Worm (Caenorhabditis elegans) whole organism, mixed stage, embryonic: ENCODE data around the gene F08D12.7.

Experiments used
- M03D4.4 ChIP-seq: sonication (generic microtip); optimal IDR thresholded peaks from 2 replicates; lab custom pipeline; 2017; ENCODE audit warnings: mild to moderate bottlenecking, missing genetic modification characterization, missing compliant biosample characterization
- bed-3 ChIP-seq: fragments of 200-800 bp; sonication (Bioruptor generic); optimal IDR thresholded peaks from 3 replicates; lab custom pipeline; 2018; ENCODE audit warnings: mild to moderate bottlenecking, missing genetic modification characterization, moderate library complexity, missing compliant biosample characterization
- ceh-39 ChIP-seq: fragments of 150-350 bp; optimal IDR thresholded peaks from 2 replicates; lab custom pipeline; 2014; ENCODE audit warnings: missing biosample characterization, missing genetic modification characterization
- ceh-43 ChIP-seq: fragments of 200-800 bp; sonication (Bioruptor generic); optimal IDR thresholded peaks from 2 replicates; lab custom pipeline; 2018; ENCODE audit warnings: mild to moderate bottlenecking, missing genetic modification characterization, moderate library complexity, missing compliant biosample characterization
- ceh-83 ChIP-seq: fragments of 200-800 bp; sonication (Bioruptor generic); optimal IDR thresholded peaks from 2 replicates; lab custom pipeline; 2018; ENCODE audit warnings: mild to moderate bottlenecking, missing genetic modification characterization, missing compliant biosample characterization
- ces-1 ChIP-seq: fragments of 150-350 bp; optimal IDR thresholded peaks from 2 replicates; lab custom pipeline; 2014; ENCODE audit warnings: missing biosample characterization, missing genetic modification reagents, missing genetic modification characterization
- cnd-1 ChIP-seq: fragments of 200-800 bp; sonication (Bioruptor generic); optimal IDR thresholded peaks from 2 replicates; lab custom pipeline; 2018; ENCODE audit warnings: mild to moderate bottlenecking, missing genetic modification characterization, missing compliant biosample characterization
- drap-1 ChIP-seq: fragments of 200-800 bp; sonication (Bioruptor generic); optimal IDR thresholded peaks from 3 replicates; lab custom pipeline; 2018; ENCODE audit warnings: mild to moderate bottlenecking, missing genetic modification characterization, missing compliant biosample characterization
- elt-1 ChIP-seq: sonication (generic microtip); optimal IDR thresholded peaks from 2 replicates; lab custom pipeline; 2017; ENCODE audit warnings: missing genetic modification characterization, mild to moderate bottlenecking, missing compliant biosample characterization, antibody characterized with exemption, moderate library complexity, borderline replicate concordance; ENCODE audit not compliant: insufficient read depth
- elt-3 ChIP-seq: fragments of 150-350 bp; optimal IDR thresholded peaks from 2 replicates; lab custom pipeline; 2014; ENCODE audit warnings: missing biosample characterization, missing genetic modification characterization
- flh-1 ChIP-seq: fragments of 200-800 bp; sonication (Bioruptor generic); optimal IDR thresholded peaks from 2 replicates; lab custom pipeline; 2018; ENCODE audit warnings: mild to moderate bottlenecking, missing genetic modification characterization, moderate library complexity, missing compliant biosample characterization
- ham-2 ChIP-seq: fragments of 200-800 bp; sonication (Bioruptor generic); optimal IDR thresholded peaks from 2 replicates; lab custom pipeline; 2018; ENCODE audit warnings: mild to moderate bottlenecking, missing genetic modification characterization, missing compliant biosample characterization
- hlh-1 ChIP-seq: fragments of 150-350 bp; optimal IDR thresholded peaks from 2 replicates; lab custom pipeline; 2014; ENCODE audit warnings: missing biosample characterization, missing genetic modification reagents, missing genetic modification characterization
- lin-13 ChIP-seq: fragments of 150-350 bp; optimal IDR thresholded peaks from 2 replicates; lab custom pipeline; 2014; ENCODE audit warnings: missing biosample characterization, missing genetic modification characterization
- lin-32 ChIP-seq: fragments of 200-800 bp; sonication (Bioruptor generic); optimal IDR thresholded peaks from 2 replicates; lab custom pipeline; 2018; ENCODE audit warnings: mild to moderate bottlenecking, missing genetic modification characterization, missing compliant biosample characterization
- lsy-2 ChIP-seq: fragments of 150-350 bp; optimal IDR thresholded peaks from 2 replicates; lab custom pipeline; 2014; ENCODE audit warnings: missing biosample characterization, missing genetic modification characterization
- mab-5 ChIP-seq: fragments of 150-350 bp; optimal IDR thresholded peaks from 2 replicates; lab custom pipeline; 2014; ENCODE audit warnings: missing biosample characterization, missing genetic modification characterization
- mep-1 ChIP-seq: fragments of 150-350 bp; optimal IDR thresholded peaks from 2 replicates; lab custom pipeline; 2017; ENCODE audit warnings: missing biosample characterization, missing genetic modification reagents, missing genetic modification characterization, inconsistent platforms
- mls-2 ChIP-seq: sonication (generic microtip); optimal IDR thresholded peaks from 2 replicates; lab custom pipeline; 2016; ENCODE audit warnings: mild to moderate bottlenecking, missing genetic modification characterization, moderate library complexity, missing compliant biosample characterization
- nhr-12 ChIP-seq: fragments of 150-350 bp; optimal IDR thresholded peaks from 2 replicates; lab custom pipeline; 2014; ENCODE audit warnings: missing biosample characterization, missing genetic modification characterization
- nhr-2 ChIP-seq: fragments of 150-350 bp; optimal IDR thresholded peaks from 2 replicates; lab custom pipeline; 2014; ENCODE audit warnings: missing biosample characterization, missing genetic modification characterization
- nhr-237 ChIP-seq: fragments of 150-350 bp; optimal IDR thresholded peaks from 2 replicates; lab custom pipeline; 2014; ENCODE audit warnings: missing biosample characterization, missing genetic modification characterization
- nhr-28 ChIP-seq: fragments of 150-350 bp; optimal IDR thresholded peaks from 2 replicates; lab custom pipeline; 2014; ENCODE audit warnings: missing biosample characterization, missing genetic modification characterization
- nhr-76 ChIP-seq: sonication (generic microtip); optimal IDR thresholded peaks from 2 replicates; lab custom pipeline; 2017; ENCODE audit warnings: missing biosample characterization, missing genetic modification characterization
- pha-4 ChIP-seq: fragments of 150-350 bp; optimal IDR thresholded peaks from 2 replicates; lab custom pipeline; 2018; ENCODE audit warnings: missing biosample characterization, missing genetic modification reagents, missing genetic modification characterization
- sem-2 ChIP-seq: fragments of 200-800 bp; sonication (Bioruptor generic); optimal IDR thresholded peaks from 2 replicates; lab custom pipeline; 2018; ENCODE audit warnings: mild to moderate bottlenecking, missing genetic modification characterization, missing compliant biosample characterization
- snpc-4 ChIP-seq: fragments of 150-350 bp; optimal IDR thresholded peaks from 2 replicates; lab custom pipeline; 2014; ENCODE audit warnings: missing biosample characterization, missing genetic modification characterization
- sptf-1 ChIP-seq: sonication (generic microtip); optimal IDR thresholded peaks from 2 replicates; lab custom pipeline; 2017; ENCODE audit warnings: mild to moderate bottlenecking, missing genetic modification characterization, moderate library complexity, missing compliant biosample characterization
- tbx-8 ChIP-seq: fragments of 200-800 bp; sonication (Bioruptor generic); optimal IDR thresholded peaks from 2 replicates; lab custom pipeline; 2018; ENCODE audit warnings: mild to moderate bottlenecking, missing genetic modification characterization, moderate library complexity, missing compliant biosample characterization
- unc-120 ChIP-seq: sonication (generic microtip); optimal IDR thresholded peaks from 2 replicates; lab custom pipeline; 2017; ENCODE audit warnings: missing genetic modification characterization, missing compliant biosample characterization; ENCODE audit not compliant: poor library complexity, severe bottlenecking
- unc-62 ChIP-seq: fragments of 150-350 bp; optimal IDR thresholded peaks from 2 replicates; lab custom pipeline; 2014; ENCODE audit warnings: missing biosample characterization, missing genetic modification reagents, missing genetic modification characterization
- zip-8 ChIP-seq: fragments of 150-350 bp; optimal IDR thresholded peaks from 2 replicates; lab custom pipeline; 2014; ENCODE audit warnings: missing biosample characterization, missing genetic modification characterization
- ztf-11 ChIP-seq: fragments of 150-350 bp; optimal IDR thresholded peaks from 2 replicates; lab custom pipeline; 2014; ENCODE audit warnings: missing biosample characterization, missing genetic modification characterization

The F08D12.7 gene

ce11 chrII:2752536-2752935 lies 16.4 kb downstream of the F08D12.7 start, which contains the start of gene F29A7.6:
Gene F29A7.6, minus strand, starts transcription at chrII:2752611.
- TF ChIP-seq nhr-2 (no peak), sptf-1 (peak; percentile 65), mls-2 (tag; lab: Kevin White, UChicago) (no peak), hlh-1 (peak; percentile 2), unc-120 (tag; lab: Kevin White, UChicago) (no peak), nhr-237 (tag; lab: Kevin White, UChicago) (no peak), snpc-4 (tag; lab: Kevin White, UChicago) (no peak), zip-8 (no peak), cnd-1 (tag; lab: Kevin White, UChicago) (no peak), nhr-28 (tag; lab: Kevin White, UChicago) (no peak), unc-62 (GFP tag; lab: Kevin White, UChicago) (no peak), M03D4.4 (tag; lab: Kevin White, UChicago) (peak; percentile 20), ceh-39 (tag; lab: Kevin White, UChicago) (no peak), elt-1 (no peak), ces-1 (GFP tag; lab: Kevin White, UChicago) (peak; percentile 74), mep-1 (peak; percentile 36), lin-13 (tag; lab: Kevin White, UChicago) (peak; percentile 51), pha-4 (tag; lab: Kevin White, UChicago) (peak; percentile 18), nhr-12 (tag; lab: Kevin White, UChicago) (no peak), ham-2 (GFP tag; lab: Kevin White, UChicago) (peak; percentile 46), tbx-8 (no peak), nhr-76 (tag; lab: Kevin White, UChicago) (no peak), drap-1 (GFP tag; lab: Kevin White, UChicago) (no peak), lsy-2 (tag; lab: Kevin White, UChicago) (no peak), elt-3 (no peak)
- TF ChIP-seq, all 35 proteins: peak for 8

ce11 chrII:2751278-2751677 lies 17.6 kb downstream of the F08D12.7 start:
- TF ChIP-seq bed-3 (GFP tag; lab: Kevin White, UChicago) (no peak), ztf-11 (no peak), pha-4 (tag; lab: Kevin White, UChicago) (no peak), mep-1 (no peak), mls-2 (tag; lab: Kevin White, UChicago) (no peak), snpc-4 (tag; lab: Kevin White, UChicago) (no peak), elt-3 (no peak), unc-120 (tag; lab: Kevin White, UChicago) (no peak)

ce11 chrII:2749595-2750048 lies 19.3 kb downstream of the F08D12.7 start, which contains the start of gene F29A7.4:
Gene F29A7.4, plus strand, starts transcription at chrII:2749998.
- TF ChIP-seq lin-13 (tag; lab: Kevin White, UChicago) (no peak), mls-2 (tag; lab: Kevin White, UChicago) (no peak), sptf-1 (no peak)

- TF ChIP-seq sptf-1 = no peak
- TF ChIP-seq mep-1 = peak; percentile 48
- TF ChIP-seq cnd-1 (tag; lab: Kevin White, UChicago) = no peak
- TF ChIP-seq sem-2 (GFP tag; lab: Kevin White, UChicago) = no peak
- TF ChIP-seq mab-5 (tag; lab: Kevin White, UChicago) = no peak
- TF ChIP-seq flh-1 = no peak
- peak; percentile 80 for TF ChIP-seq ces-1 (GFP tag; lab: Kevin White, UChicago)
- TF ChIP-seq nhr-12 (tag; lab: Kevin White, UChicago) = no peak
- no peak for TF ChIP-seq unc-120 (tag; lab: Kevin White, UChicago)
- no peak for TF ChIP-seq ceh-43 (GFP tag; lab: Kevin White, UChicago)
- no peak for TF ChIP-seq bed-3 (GFP tag; lab: Kevin White, UChicago)
- no peak for TF ChIP-seq ztf-11
- no peak for TF ChIP-seq ham-2 (GFP tag; lab: Kevin White, UChicago)
- TF ChIP-seq tbx-8 = no peak
- TF ChIP-seq unc-62 (GFP tag; lab: Kevin White, UChicago) = peak; percentile 73
- no peak for TF ChIP-seq lin-32 (GFP tag; lab: Kevin White, UChicago)
- TF ChIP-seq nhr-28 (tag; lab: Kevin White, UChicago) = no peak
- TF ChIP-seq lsy-2 (tag; lab: Kevin White, UChicago) = no peak
- TF ChIP-seq ceh-83 (GFP tag; lab: Kevin White, UChicago) = no peak
- TF ChIP-seq nhr-237 (tag; lab: Kevin White, UChicago) = no peak
- no peak for TF ChIP-seq elt-1
Observed at ce11 chrII:2747956-2748621, 20.8 kb downstream of the F08D12.7 start.
